Worm (Caenorhabditis elegans): ENCODE results near the gene cgef-1.

Gene cgef-1

ce11 chrX:2837477-2837876 lies 65.6 kb downstream of the cgef-1 start:
- no peak for TF ChIP-seq T26A8.4 (GFP tag; IDR thresholded peaks at IDR 0.05)
- TF ChIP-seq daf-16 (GFP tag; optimal IDR thresholded peaks at IDR 0.05), result no peak
- TF ChIP-seq daf-16 (tag; optimal IDR thresholded peaks at IDR 0.05), result no peak
- peak; percentile 32; the same call in 1 of the 2 replicates for TF ChIP-seq dmd-6 (GFP tag; IDR thresholded peaks at IDR 0.05)
- peak; percentile 21 for TF ChIP-seq hlh-30 (tag; optimal IDR thresholded peaks at IDR 0.05; ENCODE audit: insufficient read depth)
- peak in 1 of 2 experiments; percentile 18 for TF ChIP-seq mdl-1 (tag; optimal IDR thresholded peaks at IDR 0.05)
- TF ChIP-seq php-3 (GFP tag; IDR thresholded peaks at IDR 0.05), result peak; percentile 57; the same call in 1 of the 2 replicates

DNA sequence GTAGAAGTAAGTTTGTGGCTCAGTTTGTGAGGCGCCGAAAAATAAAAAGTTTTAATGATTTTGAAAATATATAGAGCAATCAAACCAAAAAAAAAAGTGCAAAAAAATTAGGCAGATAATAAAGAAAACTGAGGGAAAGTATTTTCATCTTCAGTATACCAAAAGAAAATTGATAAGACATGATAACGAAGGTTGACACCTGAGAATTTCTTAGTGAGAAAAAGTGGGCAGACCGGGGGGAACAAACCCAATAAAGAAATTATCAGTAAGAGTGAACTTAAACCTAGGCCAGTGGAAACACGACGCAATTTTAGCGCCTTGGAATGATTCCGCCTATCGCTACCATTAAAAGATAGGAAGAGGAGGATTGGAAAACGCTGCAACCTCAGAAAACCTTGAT lies 66.8 kb downstream of the cgef-1 start:
- TF ChIP-seq nhr-42 (GFP tag; IDR thresholded peaks at IDR 0.05) (no peak), dmd-8 (GFP tag; IDR thresholded peaks at IDR 0.05) (no peak), D1046.2 (GFP tag; IDR thresholded peaks at IDR 0.05) (no peak), hlh-30 (tag; optimal IDR thresholded peaks at IDR 0.05; ENCODE audit: insufficient read depth) (no peak), mdt-29 (GFP tag; IDR thresholded peaks at IDR 0.05) (no peak), pqm-1 (tag; optimal IDR thresholded peaks at IDR 0.05) (peak; percentile 85), zfp-3 (GFP tag; conservative IDR thresholded peaks at IDR 0.05) (no peak), hmg-1.1 (GFP tag; IDR thresholded peaks at IDR 0.05) (no peak), ctbp-1 (GFP tag; IDR thresholded peaks at IDR 0.05) (no peak), lin-1 (GFP tag; IDR thresholded peaks at IDR 0.05) (no peak), Y5F2A.4 (GFP tag; optimal IDR thresholded peaks at IDR 0.05) (no peak), zip-2 (tag; optimal IDR thresholded peaks at IDR 0.05) (no peak), dmd-9 (GFP tag; IDR thresholded peaks at IDR 0.05) (no peak), dve-1 (tag; optimal IDR thresholded peaks at IDR 0.05; ENCODE audit: insufficient read depth) (peak; percentile 37), cey-2 (tag; optimal IDR thresholded peaks at IDR 0.05; ENCODE audit: borderline replicate concordance, insufficient read depth) (no peak), dmd-6 (GFP tag; IDR thresholded peaks at IDR 0.05) (peak; percentile 65), ztf-7 (tag; optimal IDR thresholded peaks at IDR 0.05) (no peak), fkh-10 (GFP tag; optimal IDR thresholded peaks at IDR 0.05) (no peak), snpc-4 (tag; optimal IDR thresholded peaks at IDR 0.05) (no peak), nhr-77 (tag; optimal IDR thresholded peaks at IDR 0.05) (no peak), daf-16 (GFP tag; optimal IDR thresholded peaks at IDR 0.05) (no peak), daf-16 (tag; optimal IDR thresholded peaks at IDR 0.05) (peak; percentile 0), Y75B8A.6 (GFP tag; IDR thresholded peaks at IDR 0.05) (no peak), aha-1 (tag) (peak; percentile 9), nhr-237 (tag; optimal IDR thresholded peaks at IDR 0.05) (no peak), pha-4 (GFP tag; IDR thresholded peaks at IDR 0.05) (no peak), pha-4 (tag; optimal IDR thresholded peaks at IDR 0.05) (no peak), hlh-11 (tag; optimal IDR thresholded peaks at IDR 0.05) (peak; percentile 30), nhr-10 (tag; optimal IDR thresholded peaks at IDR 0.05) (no peak), lin-38 (GFP tag; IDR thresholded peaks at IDR 0.05) (no peak), daf-19 (GFP tag; conservative IDR thresholded peaks at IDR 0.05) (no peak)

- TF ChIP-seq hlh-30 (tag; optimal IDR thresholded peaks at IDR 0.05; ENCODE audit: insufficient read depth) (peak; percentile 82), nhr-48 (tag; optimal IDR thresholded peaks at IDR 0.05) (no peak), mdl-1 (tag; optimal IDR thresholded peaks at IDR 0.05) (peak in 1 of 2 experiments; percentile 30), lsy-2 (tag; optimal IDR thresholded peaks at IDR 0.05) (peak in 1 of 2 experiments; percentile 18), dmd-6 (GFP tag; IDR thresholded peaks at IDR 0.05) (peak; percentile 45), R02D3.7 (tag; optimal IDR thresholded peaks at IDR 0.05) (no peak)
Measured at ce11 chrX:2840287-2840686, 68.4 kb downstream of the cgef-1 start, which contains the start of gene Y71H10B.1. Gene Y71H10B.1, minus strand, starts transcription at chrX:2840292.

ce11 chrX:2841754-2842153 lies 69.9 kb downstream of the cgef-1 start:
- peak; percentile 37 for TF ChIP-seq mep-1 (tag; optimal IDR thresholded peaks at IDR 0.05)
- TF ChIP-seq daf-16 (GFP tag; optimal IDR thresholded peaks at IDR 0.05), result no peak
- TF ChIP-seq daf-16 (tag; optimal IDR thresholded peaks at IDR 0.05), result peak; percentile 51
- TF ChIP-seq dve-1 (tag; optimal IDR thresholded peaks at IDR 0.05; ENCODE audit: insufficient read depth), result peak; percentile 89
- no peak for TF ChIP-seq T20F7.1 (GFP tag; optimal IDR thresholded peaks at IDR 0.05)
- TF ChIP-seq mes-2 (tag; optimal IDR thresholded peaks at IDR 0.05; ENCODE audit: poor library complexity, severe bottlenecking), result peak; percentile 2
- no peak for TF ChIP-seq arid-1 (GFP tag; conservative IDR thresholded peaks at IDR 0.05)
- TF ChIP-seq php-3 (GFP tag; IDR thresholded peaks at IDR 0.05), result peak; percentile 87
- TF ChIP-seq nhr-48 (tag; optimal IDR thresholded peaks at IDR 0.05), result peak; percentile 30
- peak; percentile 79 for TF ChIP-seq pqm-1 (tag; optimal IDR thresholded peaks at IDR 0.05)
- TF ChIP-seq nhr-41 (GFP tag; IDR thresholded peaks at IDR 0.05), result no peak
- TF ChIP-seq hlh-11 (tag; optimal IDR thresholded peaks at IDR 0.05), result peak; percentile 31
- peak; percentile 41; the same call in 1 of the 2 replicates for TF ChIP-seq dmd-6 (GFP tag; IDR thresholded peaks at IDR 0.05)

All from whole organism, L4 larva.